Worm (Caenorhabditis elegans): ENCODE results near the gene F13H10.6.

The F13H10.6 gene

ce11 chrIV:11019962-11020550 lies 11.0 kb downstream of the F13H10.6 start, which contains the start of gene F13H10.8:
TSS of gene F13H10.8 (plus strand) at chrIV:11020517.
- peak; percentile 69 for TF ChIP-seq nhr-28 (tag; optimal IDR thresholded peaks at IDR 0.05)
- TF ChIP-seq pha-4 (GFP tag; IDR thresholded peaks at IDR 0.05): 0 out of 2 replicates have a peak, but pooled peaks have one; percentile 8
- TF ChIP-seq pha-4 (tag; optimal IDR thresholded peaks at IDR 0.05): peak; percentile 85
- TF ChIP-seq mxl-3 (GFP tag; optimal IDR thresholded peaks at IDR 0.05): peak; percentile 7
- peak; percentile 3 for TF ChIP-seq nhr-77 (tag; optimal IDR thresholded peaks at IDR 0.05)
- TF ChIP-seq lsy-2 (tag; optimal IDR thresholded peaks at IDR 0.05): peak in 1 of 2 experiments; percentile 38
- TF ChIP-seq lin-38 (GFP tag; IDR thresholded peaks at IDR 0.05): peak; percentile 92
- TF ChIP-seq madf-5 (GFP tag; IDR thresholded peaks at IDR 0.05): no peak
- peak; percentile 32 for TF ChIP-seq mes-2 (tag; optimal IDR thresholded peaks at IDR 0.05; ENCODE audit: poor library complexity, severe bottlenecking)
- TF ChIP-seq dmd-8 (GFP tag; IDR thresholded peaks at IDR 0.05): no peak
- no peak for TF ChIP-seq ceh-82 (tag; optimal IDR thresholded peaks at IDR 0.05)
- TF ChIP-seq hlh-11 (tag; optimal IDR thresholded peaks at IDR 0.05): peak; percentile 69
- TF ChIP-seq mep-1 (tag; optimal IDR thresholded peaks at IDR 0.05): peak; percentile 21
- no peak for TF ChIP-seq lin-39 (tag; optimal IDR thresholded peaks at IDR 0.05)
- peak; percentile 30 for TF ChIP-seq hlh-30 (tag; optimal IDR thresholded peaks at IDR 0.05; ENCODE audit: insufficient read depth)
- peak; percentile 58 for TF ChIP-seq pqm-1 (tag; optimal IDR thresholded peaks at IDR 0.05)
- peak; percentile 66 for TF ChIP-seq dve-1 (tag; optimal IDR thresholded peaks at IDR 0.05; ENCODE audit: insufficient read depth)
- TF ChIP-seq saeg-2 (GFP tag; IDR thresholded peaks at IDR 0.05): no peak
- no peak for TF ChIP-seq F10B5.3 (tag; optimal IDR thresholded peaks at IDR 0.05)
- no peak for TF ChIP-seq zag-1 (tag; optimal IDR thresholded peaks at IDR 0.05)
- TF ChIP-seq mdl-1 (tag; optimal IDR thresholded peaks at IDR 0.05): peak in 1 of 2 experiments; percentile 44
- TF ChIP-seq lin-1 (GFP tag; IDR thresholded peaks at IDR 0.05): 0 out of 2 replicates have a peak, but pooled peaks have one; percentile 51
- TF ChIP-seq php-3 (GFP tag; IDR thresholded peaks at IDR 0.05): peak; percentile 47; the same call in 1 of the 2 replicates
- no peak for TF ChIP-seq spr-3 (GFP tag; optimal IDR thresholded peaks at IDR 0.05)
- TF ChIP-seq egl-43 (GFP tag; IDR thresholded peaks at IDR 0.05): no peak
- TF ChIP-seq rbr-2 (tag; optimal IDR thresholded peaks at IDR 0.05): no peak
- no peak for TF ChIP-seq daf-16 (GFP tag; optimal IDR thresholded peaks at IDR 0.05)
- peak; percentile 66 for TF ChIP-seq daf-16 (tag; optimal IDR thresholded peaks at IDR 0.05)
- peak; percentile 76 for TF ChIP-seq dmd-6 (GFP tag; IDR thresholded peaks at IDR 0.05)

ce11 chrIV:11021512-11022268 lies 12.6 kb downstream of the F13H10.6 start, which contains the start of gene mogs-1:
TSS of gene mogs-1 (minus strand) at chrIV:11021928.
- TF ChIP-seq nhr-10 (tag; optimal IDR thresholded peaks at IDR 0.05) (no peak), snpc-1.2 (GFP tag; IDR thresholded peaks at IDR 0.05) (no peak), ztf-11 (tag; optimal IDR thresholded peaks at IDR 0.05) (no peak), ceh-44 (GFP tag; IDR thresholded peaks at IDR 0.05) (no peak), dmd-6 (GFP tag; IDR thresholded peaks at IDR 0.05) (no peak; the same call in 1 of the 2 replicates), lin-15B (tag; optimal IDR thresholded peaks at IDR 0.05) (no peak), tag-97 (GFP tag; IDR thresholded peaks at IDR 0.05) (no peak), nhr-25 (tag; optimal IDR thresholded peaks at IDR 0.05; ENCODE audit: borderline replicate concordance, insufficient read depth) (peak; percentile 44), set-16 (GFP tag; IDR thresholded peaks at IDR 0.05) (no peak), hlh-30 (tag; optimal IDR thresholded peaks at IDR 0.05; ENCODE audit: insufficient read depth) (peak; percentile 80), attf-4 (tag; optimal IDR thresholded peaks at IDR 0.05) (no peak), nhr-11 (tag; optimal IDR thresholded peaks at IDR 0.05) (no peak), ztf-7 (tag; optimal IDR thresholded peaks at IDR 0.05) (no peak), nhr-102 (tag; optimal IDR thresholded peaks at IDR 0.05) (peak; percentile 14), R02D3.7 (tag; optimal IDR thresholded peaks at IDR 0.05) (no peak), aly-2 (tag; optimal IDR thresholded peaks at IDR 0.05) (no peak), zfp-3 (GFP tag; conservative IDR thresholded peaks at IDR 0.05) (0 out of 2 replicates have a peak, but pooled peaks have one; percentile 31), T20F7.1 (GFP tag; optimal IDR thresholded peaks at IDR 0.05) (no peak), egl-27 (tag; optimal IDR thresholded peaks at IDR 0.05) (no peak), ceh-82 (tag; optimal IDR thresholded peaks at IDR 0.05) (no peak), nhr-48 (tag; optimal IDR thresholded peaks at IDR 0.05) (peak; percentile 24), snpc-4 (tag; optimal IDR thresholded peaks at IDR 0.05) (no peak), Y5F2A.4 (GFP tag; optimal IDR thresholded peaks at IDR 0.05) (no peak), nhr-6 (tag; optimal IDR thresholded peaks at IDR 0.05) (no peak)
